Fruit fly (Drosophila melanogaster) whole organism, embryonic: ENCODE results near the gene CG17855.

Experiments used
- Asciz ChIP-seq: fragments of 200-800 bp; sonication (Bioruptor generic); optimal IDR thresholded peaks from 2 replicates; lab custom pipeline; 2017; ENCODE audit warnings: missing biosample characterization, mild to moderate bottlenecking, missing genetic modification characterization, missing genetic modification reagents
- Atf3 ChIP-seq: fragments of 200-800 bp; sonication (Bioruptor generic); optimal IDR thresholded peaks from 3 replicates; lab custom pipeline; 2016; ENCODE audit warnings: missing biosample characterization, missing genetic modification characterization
- CG10209 ChIP-seq: fragments of 200-800 bp; sonication (Bioruptor generic); optimal IDR thresholded peaks from 3 replicates; lab custom pipeline; 2017; ENCODE audit warnings: missing biosample characterization, mild to moderate bottlenecking, missing genetic modification characterization, missing genetic modification reagents
- CG10565 ChIP-seq: fragments of 200-800 bp; sonication (Bioruptor generic); optimal IDR thresholded peaks from 3 replicates; lab custom pipeline; 2016; ENCODE audit warnings: missing biosample characterization, mild to moderate bottlenecking, missing genetic modification characterization
- CG10979 ChIP-seq: fragments of 200-800 bp; sonication (Bioruptor generic); optimal IDR thresholded peaks from 2 replicates; lab custom pipeline; 2018; ENCODE audit warnings: missing biosample characterization, mild to moderate bottlenecking, missing genetic modification characterization, moderate library complexity
- CG11696 ChIP-seq: fragments of 200-800 bp; sonication (Bioruptor generic); IDR thresholded peaks from 2 replicates; pipeline ENCODE4 v1.3.6; 2022; ENCODE audit warnings: missing biosample characterization, missing genetic modification characterization
- CG14710 ChIP-seq: fragments of 200-800 bp; sonication (Bioruptor generic); optimal IDR thresholded peaks from 3 replicates; lab custom pipeline; 2019; ENCODE audit warnings: missing biosample characterization, mild to moderate bottlenecking, missing genetic modification characterization, moderate library complexity
- CG15269 ChIP-seq: fragments of 200-800 bp; sonication (Bioruptor generic); optimal IDR thresholded peaks from 2 replicates; lab custom pipeline; 2018; ENCODE audit warnings: missing biosample characterization, mild to moderate bottlenecking, missing genetic modification characterization, moderate library complexity
- CG17359 ChIP-seq: fragments of 200-800 bp; sonication (Bioruptor generic); optimal IDR thresholded peaks from 3 replicates; lab custom pipeline; 2018; ENCODE audit warnings: missing biosample characterization, mild to moderate bottlenecking, missing genetic modification characterization, moderate library complexity
- CG2129 ChIP-seq: fragments of 200-800 bp; sonication (Bioruptor generic); IDR thresholded peaks from 2 replicates; pipeline ENCODE4 v1.3.6; 2022; ENCODE audit warnings: missing biosample characterization, missing genetic modification characterization; ENCODE audit not compliant: partially characterized antibody
- CG2875 ChIP-seq: fragments of 200-800 bp; sonication (Bioruptor generic); optimal IDR thresholded peaks from 2 replicates; lab custom pipeline; 2017; ENCODE audit warnings: missing biosample characterization, mild to moderate bottlenecking, missing genetic modification characterization, missing genetic modification reagents
- CG31441 ChIP-seq: fragments of 200-800 bp; sonication (Bioruptor generic); IDR thresholded peaks from 2 replicates; pipeline ENCODE4 v1.3.6; 2022; ENCODE audit warnings: missing biosample characterization, missing genetic modification characterization
- CG33213 ChIP-seq: fragments of 200-800 bp; sonication (Bioruptor generic); optimal IDR thresholded peaks from 3 replicates; lab custom pipeline; 2016; ENCODE audit warnings: missing biosample characterization, missing genetic modification characterization
- CG33557 ChIP-seq: fragments of 200-800 bp; sonication (Bioruptor generic); optimal IDR thresholded peaks from 2 replicates; lab custom pipeline; 2019; ENCODE audit warnings: missing biosample characterization, mild to moderate bottlenecking, missing genetic modification characterization, moderate library complexity
- CG42726 ChIP-seq: fragments of 200-800 bp; sonication (Bioruptor generic); IDR thresholded peaks from 2 replicates; pipeline ENCODE4 v1.3.6; 2022; ENCODE audit warnings: missing biosample characterization, missing genetic modification characterization; ENCODE audit not compliant: partially characterized antibody
- CG7745 ChIP-seq: fragments of 200-800 bp; sonication (Bioruptor generic); optimal IDR thresholded peaks from 2 replicates; lab custom pipeline; 2018; ENCODE audit warnings: missing biosample characterization, mild to moderate bottlenecking, missing genetic modification characterization, moderate library complexity
- CG7839 ChIP-seq: fragments of 200-800 bp; sonication (Bioruptor generic); optimal IDR thresholded peaks from 3 replicates; lab custom pipeline; 2018; ENCODE audit warnings: missing biosample characterization, mild to moderate bottlenecking, missing genetic modification characterization, moderate library complexity
- CG7987 ChIP-seq: fragments of 200-800 bp; sonication (Bioruptor generic); optimal IDR thresholded peaks from 2 replicates; lab custom pipeline; 2018; ENCODE audit warnings: missing biosample characterization, mild to moderate bottlenecking, missing genetic modification characterization, moderate library complexity
- CG8089 ChIP-seq: fragments of 200-800 bp; sonication (Bioruptor generic); optimal IDR thresholded peaks from 3 replicates; lab custom pipeline; 2016; ENCODE audit warnings: missing biosample characterization, missing genetic modification characterization
- CG8290 ChIP-seq, 3 experiments: fragments of 200-800 bp; sonication (Bioruptor generic); optimal IDR thresholded peaks; 2 replicates each; lab custom pipeline; 2016 to 2019; ENCODE audit warnings: missing biosample characterization in 3 of 3, missing genetic modification characterization in 3 of 3, mild to moderate bottlenecking in 2 of 3, moderate library complexity in 1 of 3
- CG8359 ChIP-seq: fragments of 200-800 bp; sonication (Bioruptor generic); optimal IDR thresholded peaks from 2 replicates; lab custom pipeline; 2017; ENCODE audit warnings: missing biosample characterization, mild to moderate bottlenecking, missing genetic modification characterization, borderline replicate concordance
- CG9437 ChIP-seq: fragments of 200-800 bp; sonication (Bioruptor generic); optimal IDR thresholded peaks from 2 replicates; lab custom pipeline; 2018; ENCODE audit warnings: missing biosample characterization, mild to moderate bottlenecking, missing genetic modification characterization
- CoRest ChIP-seq: fragments of 200-800 bp; sonication (Bioruptor generic); optimal IDR thresholded peaks from 3 replicates; lab custom pipeline; 2018; ENCODE audit warnings: missing biosample characterization, mild to moderate bottlenecking, missing genetic modification characterization, moderate library complexity
- D ChIP-seq, 2 experiments: fragments of 200-800 bp in 1 of 2; fragments of >200 bp in 1 of 2; sonication (Bioruptor generic) in 1 of 2; optimal IDR thresholded peaks; 2 replicates in 1 of 2; 3 replicates in 1 of 2; lab custom pipeline; 2017; ENCODE audit warnings: mild to moderate bottlenecking in 1 of 2, missing biosample characterization in 1 of 2, missing genetic modification characterization in 1 of 2, missing genetic modification reagents in 1 of 2
- Deaf1 ChIP-seq: fragments of 200-800 bp; optimal IDR thresholded peaks from 3 replicates; lab custom pipeline; 2019; ENCODE audit warnings: missing biosample characterization, mild to moderate bottlenecking, missing genetic modification characterization, moderate library complexity
- Hr51 ChIP-seq, 2 experiments: fragments of 200-800 bp; sonication (Bioruptor generic); optimal IDR thresholded peaks; 2 replicates in 1 of 2; 3 replicates in 1 of 2; lab custom pipeline; 2016 to 2018; ENCODE audit warnings: missing biosample characterization in 2 of 2, missing genetic modification characterization in 2 of 2, mild to moderate bottlenecking in 1 of 2, moderate library complexity in 1 of 2
- Jarid2 ChIP-seq: fragments of 200-800 bp; sonication (Bioruptor generic); optimal IDR thresholded peaks from 3 replicates; lab custom pipeline; 2017; ENCODE audit warnings: mild to moderate bottlenecking, missing biosample characterization, missing genetic modification reagents, missing genetic modification characterization
- Kr ChIP-seq: fragments of 200-800 bp; sonication (Bioruptor generic); optimal IDR thresholded peaks from 2 replicates; lab custom pipeline; 2017; ENCODE audit warnings: missing biosample characterization, mild to moderate bottlenecking, missing genetic modification characterization
- NC2β ChIP-seq: fragments of 200-800 bp; sonication (Bioruptor generic); optimal IDR thresholded peaks from 2 replicates; lab custom pipeline; 2016; ENCODE audit warnings: missing biosample characterization, missing genetic modification characterization
- NK7.1 ChIP-seq: fragments of 200-800 bp; sonication (Bioruptor generic); optimal IDR thresholded peaks from 3 replicates; lab custom pipeline; 2016; ENCODE audit warnings: missing biosample characterization, missing genetic modification characterization
- Nf-YB ChIP-seq: fragments of 200-800 bp; sonication (Bioruptor generic); optimal IDR thresholded peaks from 3 replicates; lab custom pipeline; 2019; ENCODE audit warnings: missing biosample characterization, mild to moderate bottlenecking, missing genetic modification characterization, moderate library complexity
- Sin3A ChIP-seq: fragments of >200 bp; optimal IDR thresholded peaks from 2 replicates; lab custom pipeline; 2018
- Sox100B ChIP-seq: fragments of 200-800 bp; sonication (Bioruptor generic); optimal IDR thresholded peaks from 3 replicates; lab custom pipeline; 2018; ENCODE audit warnings: missing biosample characterization, mild to moderate bottlenecking, missing genetic modification characterization
- Vsx1 ChIP-seq: fragments of 200-800 bp; sonication (Bioruptor generic); optimal IDR thresholded peaks from 2 replicates; lab custom pipeline; 2017; ENCODE audit warnings: missing biosample characterization, mild to moderate bottlenecking, missing genetic modification characterization, missing genetic modification reagents
- br ChIP-seq: fragments of >200 bp; optimal IDR thresholded peaks from 2 replicates; lab custom pipeline; 2017
- cato ChIP-seq: fragments of 200-800 bp; sonication (Bioruptor generic); optimal IDR thresholded peaks from 2 replicates; lab custom pipeline; 2016; ENCODE audit warnings: missing biosample characterization, missing genetic modification characterization, borderline replicate concordance
- ci ChIP-seq: fragments of 200-800 bp; sonication (Bioruptor generic); IDR thresholded peaks from 3 replicates; pipeline ENCODE4 v1.3.6; 2022; ENCODE audit warnings: missing biosample characterization, missing genetic modification characterization
- croc ChIP-seq: fragments of 200-800 bp; sonication (Bioruptor generic); conservative IDR thresholded peaks from 3 replicates; pipeline ENCODE4 v1.3.6; 2022; ENCODE audit warnings: missing biosample characterization, missing genetic modification characterization
- grn ChIP-seq: fragments of 200-800 bp; sonication (Bioruptor generic); optimal IDR thresholded peaks from 3 replicates; lab custom pipeline; 2017; ENCODE audit warnings: missing biosample characterization, missing genetic modification characterization
- hth ChIP-seq: fragments of >200 bp; optimal IDR thresholded peaks from 2 replicates; lab custom pipeline; 2017; ENCODE audit warnings: inconsistent platforms
- luna ChIP-seq: fragments of 200-800 bp; sonication (Bioruptor generic); optimal IDR thresholded peaks from 2 replicates; lab custom pipeline; 2016; ENCODE audit warnings: missing biosample characterization, missing genetic modification characterization
- pita ChIP-seq: fragments of 200-800 bp; sonication (Bioruptor generic); optimal IDR thresholded peaks from 2 replicates; lab custom pipeline; 2017; ENCODE audit warnings: missing biosample characterization, mild to moderate bottlenecking, missing genetic modification characterization
- prd ChIP-seq, 3 experiments: fragments of >200 bp in 2 of 3; fragments of 200-800 bp in 1 of 3; sonication (Bioruptor generic) in 1 of 3; optimal IDR thresholded peaks in 2 of 3; IDR thresholded peaks in 1 of 3; 2 replicates in 2 of 3; 3 replicates in 1 of 3; pipeline versions ENCODE4 v1.3.6 to Lab custom; 2017 to 2022; ENCODE audit warnings: missing biosample characterization in 1 of 3, missing genetic modification characterization in 1 of 3
- scrt ChIP-seq: fragments of 200-800 bp; sonication (Bioruptor generic); optimal IDR thresholded peaks from 2 replicates; lab custom pipeline; 2018; ENCODE audit warnings: missing biosample characterization, mild to moderate bottlenecking, missing genetic modification characterization, moderate library complexity
- slou ChIP-seq: fragments of 200-800 bp; sonication (Bioruptor generic); optimal IDR thresholded peaks from 3 replicates; lab custom pipeline; 2016; ENCODE audit warnings: missing biosample characterization, missing genetic modification characterization
- sob ChIP-seq: fragments of 200-800 bp; sonication (Bioruptor generic); IDR thresholded peaks from 2 replicates; pipeline ENCODE4 v1.3.6; 2022; ENCODE audit warnings: missing biosample characterization, missing genetic modification characterization
- ttk ChIP-seq: fragments of 200-800 bp; sonication (Bioruptor generic); IDR thresholded peaks from 2 replicates; pipeline ENCODE4 v2.1.2; 2022; ENCODE audit warnings: missing biosample characterization, missing genetic modification characterization
- usp ChIP-seq: fragments of >200 bp; optimal IDR thresholded peaks from 2 replicates; lab custom pipeline; 2017; ENCODE audit warnings: missing biosample characterization, missing genetic modification characterization
- wek ChIP-seq: fragments of 200-800 bp; sonication (Bioruptor generic); optimal IDR thresholded peaks from 3 replicates; lab custom pipeline; 2018; ENCODE audit warnings: missing biosample characterization, mild to moderate bottlenecking, missing genetic modification characterization, moderate library complexity

Gene CG17855

DNA sequence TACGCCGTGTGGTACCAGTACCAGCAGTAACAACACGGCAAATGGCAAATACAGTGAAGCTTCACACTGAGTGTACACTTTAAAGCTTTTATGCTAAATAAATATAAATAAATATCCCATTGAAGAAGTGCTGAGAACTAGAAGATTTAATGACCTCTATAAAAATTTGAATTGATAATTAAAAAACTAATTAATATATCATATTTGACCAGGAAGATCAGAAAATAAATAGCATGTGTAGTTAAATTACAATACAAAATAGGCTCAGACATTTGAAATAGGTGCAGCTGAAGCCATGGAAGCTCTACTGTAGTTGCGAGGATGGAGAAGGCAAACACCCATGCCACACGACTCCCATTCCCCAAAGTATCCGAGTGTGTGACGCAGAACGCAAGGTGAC lies 24.2 kb downstream of the CG17855 start (continued):
- TF ChIP-seq CG7745 (no peak), CG11696 (GFP tag; lab: Robert Waterston, UW) (no peak), grn (no peak), sob (GFP tag; lab: Robert Waterston, UW) (no peak), croc (GFP tag; lab: Robert Waterston, UW) (no peak), prd (optimal IDR thresholded peaks at IDR 0.05; lab: Kevin White, UChicago) (no peak), prd (GFP tag; IDR thresholded peaks at IDR 0.05; lab: Robert Waterston, UW) (peak; percentile 29; the same call in 1 of the 3 replicates), usp (no peak), Sin3A (lab: Kevin White, UChicago) (no peak), CG42726 (GFP tag; lab: Robert Waterston, UW) (no peak), CG10565 (no peak), CG2875 (GFP tag; lab: Kevin White, UChicago) (no peak), cato (GFP tag; lab: Kevin White, UChicago) (no peak), CG10209 (GFP tag; lab: Kevin White, UChicago) (peak; percentile 45), Hr51 (GFP tag; optimal IDR thresholded peaks at IDR 0.05; lab: Kevin White, UChicago) (peak in 1 of 2 experiments; percentile 74), CG14710 (tag; lab: Kevin White, UChicago) (no peak), CG7987 (GFP tag; lab: Kevin White, UChicago) (no peak), Nf-YB (GFP tag; lab: Kevin White, UChicago) (no peak), Vsx1 (GFP tag; lab: Kevin White, UChicago) (peak; percentile 21), slou (GFP tag; lab: Kevin White, UChicago) (no peak), Deaf1 (peak; percentile 18), wek (GFP tag; lab: Kevin White, UChicago) (no peak), CG33213 (no peak), ci (GFP tag; lab: Robert Waterston, UW) (no peak), CG8359 (no peak), br (lab: Kevin White, UChicago) (no peak), NK7.1 (GFP tag; lab: Kevin White, UChicago) (no peak), pita (no peak), NC2β (GFP tag; lab: Kevin White, UChicago) (no peak), Atf3 (GFP tag; lab: Kevin White, UChicago) (no peak), CG7839 (tag; lab: Kevin White, UChicago) (peak; percentile 71), Asciz (GFP tag; lab: Kevin White, UChicago) (peak; percentile 24), CG2129 (GFP tag; lab: Robert Waterston, UW) (no peak), ttk (GFP tag; lab: Robert Waterston, UW) (no peak), CG8290 (GFP tag; optimal IDR thresholded peaks at IDR 0.05; lab: Kevin White, UChicago) (no peak), CG8290 (tag; optimal IDR thresholded peaks at IDR 0.05; lab: Kevin White, UChicago) (no peak), CG15269 (tag; lab: Kevin White, UChicago) (peak; percentile 67), CG10979 (peak; percentile 17), Kr (GFP tag; lab: Kevin White, UChicago) (no peak), CG33557 (GFP tag; lab: Kevin White, UChicago) (no peak), Jarid2 (GFP tag; lab: Kevin White, UChicago) (no peak), hth (lab: Kevin White, UChicago) (no peak), CG31441 (GFP tag; lab: Robert Waterston, UW) (peak; percentile 60), CG17359 (peak; percentile 53), CoRest (peak; percentile 63), luna (GFP tag; lab: Kevin White, UChicago) (no peak), CG8089 (no peak), scrt (GFP tag; lab: Kevin White, UChicago) (peak; percentile 23), Sox100B (GFP tag; lab: Kevin White, UChicago) (peak; percentile 37), CG9437 (peak; percentile 16), D (optimal IDR thresholded peaks at IDR 0.05; lab: Kevin White, UChicago) (no peak), D (GFP tag; optimal IDR thresholded peaks at IDR 0.05; lab: Kevin White, UChicago) (peak; percentile 6)
